Fruit fly (Drosophila melanogaster) whole organism, embryonic: Measurements from ENCODE around the gene Mob3.
A peak's percentile ranks its signal among the peaks of the same experiment; 100 is the strongest.

Experiments used
- CG10431 ChIP-seq: fragments of 200-800 bp; sonication (Bioruptor generic); optimal IDR thresholded peaks from 3 replicates; lab custom pipeline; 2018; ENCODE audit warnings: missing biosample characterization, mild to moderate bottlenecking, missing genetic modification characterization
- CG11723 ChIP-seq: fragments of 200-800 bp; sonication (Bioruptor generic); optimal IDR thresholded peaks from 2 replicates; lab custom pipeline; 2017; ENCODE audit warnings: missing biosample characterization, mild to moderate bottlenecking, missing genetic modification characterization
- CG12071 ChIP-seq: fragments of 200-800 bp; sonication (Bioruptor generic); optimal IDR thresholded peaks from 3 replicates; lab custom pipeline; 2018; ENCODE audit warnings: missing biosample characterization, mild to moderate bottlenecking, missing genetic modification characterization
- CG14050 ChIP-seq: fragments of 200-800 bp; sonication (Bioruptor generic); IDR thresholded peaks from 3 replicates; pipeline ENCODE4 v1.3.6; 2022; ENCODE audit warnings: missing biosample characterization, missing genetic modification characterization
- CG14441 ChIP-seq: fragments of 200-800 bp; sonication (Bioruptor generic); IDR thresholded peaks from 2 replicates; pipeline ENCODE4 v1.3.6; 2022; ENCODE audit warnings: missing biosample characterization, missing genetic modification characterization
- CG14860 ChIP-seq: fragments of 200-800 bp; sonication (Bioruptor generic); IDR thresholded peaks from 3 replicates; pipeline ENCODE4 v1.3.6; 2022; ENCODE audit warnings: missing biosample characterization, missing genetic modification characterization; ENCODE audit not compliant: partially characterized antibody
- CG17186 ChIP-seq: fragments of 200-800 bp; sonication (Bioruptor generic); optimal IDR thresholded peaks from 3 replicates; lab custom pipeline; 2017; ENCODE audit warnings: missing biosample characterization, missing genetic modification reagents, missing genetic modification characterization
- CG17802 ChIP-seq: fragments of 200-800 bp; sonication (Bioruptor generic); optimal IDR thresholded peaks from 2 replicates; lab custom pipeline; 2018; ENCODE audit warnings: missing biosample characterization, mild to moderate bottlenecking, missing genetic modification characterization, moderate library complexity
- CG2199 ChIP-seq: fragments of 200-800 bp; sonication (Bioruptor generic); IDR thresholded peaks from 3 replicates; pipeline ENCODE4 v1.3.6; 2022; ENCODE audit warnings: missing biosample characterization, missing genetic modification characterization
- CG4730 ChIP-seq: fragments of 200-800 bp; sonication (Bioruptor generic); IDR thresholded peaks from 2 replicates; pipeline ENCODE4 v1.3.6; 2022; ENCODE audit warnings: missing biosample characterization, missing genetic modification characterization
- CG4820 ChIP-seq: fragments of 200-800 bp; sonication (Bioruptor generic); optimal IDR thresholded peaks from 3 replicates; lab custom pipeline; 2016; ENCODE audit warnings: missing biosample characterization, missing genetic modification characterization
- CG5180 ChIP-seq: fragments of 200-800 bp; sonication (Bioruptor generic); optimal IDR thresholded peaks from 3 replicates; lab custom pipeline; 2017; ENCODE audit warnings: missing biosample characterization, missing genetic modification characterization, mild to moderate bottlenecking, moderate library complexity, missing genetic modification reagents
- CG6765 ChIP-seq: fragments of 200-800 bp; sonication (Bioruptor generic); optimal IDR thresholded peaks from 3 replicates; lab custom pipeline; 2017; ENCODE audit warnings: missing biosample characterization, mild to moderate bottlenecking, missing genetic modification characterization
- CG6813 ChIP-seq: fragments of 200-800 bp; sonication (Bioruptor generic); optimal IDR thresholded peaks from 2 replicates; lab custom pipeline; 2017; ENCODE audit warnings: missing biosample characterization, missing genetic modification characterization, mild to moderate bottlenecking, moderate library complexity, missing genetic modification reagents
- CG8290 ChIP-seq, 3 experiments: fragments of 200-800 bp; sonication (Bioruptor generic); optimal IDR thresholded peaks; 2 replicates each; lab custom pipeline; 2016 to 2019; ENCODE audit warnings: missing biosample characterization in 3 of 3, missing genetic modification characterization in 3 of 3, mild to moderate bottlenecking in 2 of 3, moderate library complexity in 1 of 3
- CG9817 ChIP-seq: fragments of 200-800 bp; sonication (Bioruptor generic); optimal IDR thresholded peaks from 2 replicates; lab custom pipeline; 2018; ENCODE audit warnings: missing biosample characterization, mild to moderate bottlenecking, missing genetic modification characterization, moderate library complexity
- Dref ChIP-seq: fragments of 200-800 bp; sonication (Bioruptor generic); IDR thresholded peaks from 2 replicates; pipeline ENCODE4 v1.3.6; 2022; ENCODE audit warnings: missing biosample characterization, missing genetic modification characterization
- E2f2 ChIP-seq: fragments of 200-800 bp; sonication (Bioruptor generic); IDR thresholded peaks from 2 replicates; pipeline ENCODE4 v1.3.6; 2022; ENCODE audit warnings: missing biosample characterization, missing genetic modification characterization
- Ets97D ChIP-seq: fragments of 200-800 bp; sonication (Bioruptor generic); optimal IDR thresholded peaks from 3 replicates; lab custom pipeline; 2016; ENCODE audit warnings: missing biosample characterization, missing genetic modification characterization
- Fer1 ChIP-seq: fragments of 200-800 bp; sonication (Bioruptor generic); optimal IDR thresholded peaks from 2 replicates; lab custom pipeline; 2017; ENCODE audit warnings: missing biosample characterization, mild to moderate bottlenecking, missing genetic modification characterization
- H15 ChIP-seq: fragments of 200-800 bp; sonication (Bioruptor generic); IDR thresholded peaks from 3 replicates; pipeline ENCODE4 v1.3.6; 2022; ENCODE audit warnings: missing biosample characterization, missing genetic modification characterization
- Hmx ChIP-seq: fragments of 200-800 bp; sonication (Bioruptor generic); optimal IDR thresholded peaks from 2 replicates; lab custom pipeline; 2016; ENCODE audit warnings: missing biosample characterization, missing genetic modification characterization
- Lhr ChIP-seq: fragments of 200-800 bp; sonication (Bioruptor generic); optimal IDR thresholded peaks from 3 replicates; lab custom pipeline; 2017; ENCODE audit warnings: mild to moderate bottlenecking, missing biosample characterization, missing genetic modification reagents, missing genetic modification characterization
- MBD-R2 ChIP-seq: fragments of 200-800 bp; sonication (Bioruptor generic); IDR thresholded peaks from 2 replicates; pipeline ENCODE4 v1.3.6; 2022; ENCODE audit warnings: missing biosample characterization, missing genetic modification characterization
- MESR4 ChIP-seq: fragments of 200-800 bp; sonication (Bioruptor generic); optimal IDR thresholded peaks from 2 replicates; lab custom pipeline; 2018; ENCODE audit warnings: missing biosample characterization, mild to moderate bottlenecking, missing genetic modification characterization, moderate library complexity
- NFAT ChIP-seq: fragments of 200-800 bp; sonication (Bioruptor generic); IDR thresholded peaks from 2 replicates; pipeline ENCODE4 v1.3.6; 2022; ENCODE audit warnings: missing biosample characterization, missing genetic modification characterization
- Pdp1 ChIP-seq, 2 experiments: fragments of 200-800 bp; sonication (Bioruptor generic); optimal IDR thresholded peaks; 3 replicates each; lab custom pipeline; 2016; ENCODE audit warnings: missing biosample characterization in 2 of 2, missing genetic modification characterization in 2 of 2, mild to moderate bottlenecking in 1 of 2, moderate library complexity in 1 of 2
- Sin3A ChIP-seq: fragments of >200 bp; optimal IDR thresholded peaks from 2 replicates; lab custom pipeline; 2018
- bowl ChIP-seq: fragments of 200-800 bp; sonication (Bioruptor generic); IDR thresholded peaks from 2 replicates; pipeline ENCODE4 v1.3.6; 2022; ENCODE audit warnings: missing biosample characterization, missing genetic modification characterization
- cg ChIP-seq: fragments of 200-800 bp; sonication (Bioruptor generic); optimal IDR thresholded peaks from 3 replicates; lab custom pipeline; 2019; ENCODE audit warnings: missing biosample characterization, mild to moderate bottlenecking, missing genetic modification characterization, moderate library complexity
- ems ChIP-seq: fragments of 200-800 bp; sonication (Bioruptor generic); optimal IDR thresholded peaks from 3 replicates; lab custom pipeline; 2016; ENCODE audit warnings: missing biosample characterization, missing genetic modification characterization
- gfzf ChIP-seq: fragments of 200-800 bp; sonication (Bioruptor generic); optimal IDR thresholded peaks from 2 replicates; lab custom pipeline; 2016; ENCODE audit warnings: missing biosample characterization, mild to moderate bottlenecking, missing genetic modification characterization, moderate library complexity
- hb ChIP-seq: fragments of 200-800 bp; sonication (Bioruptor generic); IDR thresholded peaks from 3 replicates; pipeline ENCODE4 v1.3.6; 2022; ENCODE audit warnings: missing biosample characterization, missing genetic modification characterization; ENCODE audit not compliant: partially characterized antibody
- hbn ChIP-seq: fragments of 200-800 bp; sonication (Bioruptor generic); IDR thresholded peaks from 2 replicates; pipeline ENCODE4 v1.3.6; 2022; ENCODE audit warnings: missing biosample characterization, missing genetic modification characterization; ENCODE audit not compliant: partially characterized antibody
- her ChIP-seq: fragments of 200-800 bp; sonication (Bioruptor generic); optimal IDR thresholded peaks from 2 replicates; lab custom pipeline; 2016; ENCODE audit warnings: missing biosample characterization, missing genetic modification characterization
- hkb ChIP-seq, 2 experiments: fragments of 200-800 bp in 1 of 2; fragments of >200 bp in 1 of 2; sonication (Bioruptor generic) in 1 of 2; IDR thresholded peaks in 1 of 2; optimal IDR thresholded peaks in 1 of 2; 2 replicates each; pipeline versions ENCODE4 v1.3.6 to Lab custom; 2017 to 2022; ENCODE audit warnings: missing biosample characterization in 1 of 2, missing genetic modification characterization in 1 of 2
- insv ChIP-seq, 2 experiments: fragments of 200-800 bp; sonication (Bioruptor generic); optimal IDR thresholded peaks; 3 replicates each; lab custom pipeline; 2016 to 2018; ENCODE audit warnings: missing biosample characterization in 2 of 2, missing genetic modification characterization in 2 of 2
- kay ChIP-seq: fragments of 200-800 bp; sonication (Bioruptor generic); optimal IDR thresholded peaks from 2 replicates; lab custom pipeline; 2016; ENCODE audit warnings: missing biosample characterization, missing genetic modification characterization
- lilli ChIP-seq: fragments of 200-800 bp; sonication (Bioruptor generic); optimal IDR thresholded peaks from 3 replicates; lab custom pipeline; 2016; ENCODE audit warnings: missing biosample characterization, missing genetic modification characterization
- nmo ChIP-seq: fragments of 200-800 bp; sonication (Bioruptor generic); optimal IDR thresholded peaks from 2 replicates; lab custom pipeline; 2018; ENCODE audit warnings: missing biosample characterization, mild to moderate bottlenecking, missing genetic modification characterization, moderate library complexity
- pfk ChIP-seq: fragments of 200-800 bp; sonication (Bioruptor generic); optimal IDR thresholded peaks from 2 replicates; lab custom pipeline; 2018; ENCODE audit warnings: missing biosample characterization, mild to moderate bottlenecking, missing genetic modification characterization, moderate library complexity
- pzg ChIP-seq: fragments of 200-800 bp; sonication (Bioruptor generic); optimal IDR thresholded peaks from 3 replicates; lab custom pipeline; 2018; ENCODE audit warnings: missing biosample characterization, mild to moderate bottlenecking, missing genetic modification characterization, moderate library complexity
- ro ChIP-seq: fragments of 200-800 bp; sonication (Bioruptor generic); IDR thresholded peaks from 2 replicates; pipeline ENCODE4 v1.3.6; 2022; ENCODE audit warnings: missing biosample characterization, missing genetic modification characterization
- sna ChIP-seq: fragments of 200-800 bp; sonication (Bioruptor generic); IDR thresholded peaks from 2 replicates; pipeline ENCODE4 v1.3.6; 2022; ENCODE audit warnings: missing biosample characterization, missing genetic modification characterization; ENCODE audit not compliant: partially characterized antibody
- ssp ChIP-seq: fragments of 200-800 bp; sonication (Bioruptor generic); IDR thresholded peaks from 2 replicates; pipeline ENCODE4 v1.3.6; 2022; ENCODE audit warnings: missing biosample characterization, missing genetic modification characterization
- stwl ChIP-seq: fragments of 200-800 bp; sonication (Bioruptor generic); optimal IDR thresholded peaks from 3 replicates; lab custom pipeline; 2018; ENCODE audit warnings: missing biosample characterization, mild to moderate bottlenecking, missing genetic modification characterization, moderate library complexity
- sug ChIP-seq: fragments of 200-800 bp; optimal IDR thresholded peaks from 2 replicates; lab custom pipeline; 2019; ENCODE audit warnings: missing biosample characterization, mild to moderate bottlenecking, missing genetic modification characterization, moderate library complexity
- trem ChIP-seq: fragments of 200-800 bp; optimal IDR thresholded peaks from 3 replicates; lab custom pipeline; 2019; ENCODE audit warnings: missing biosample characterization, mild to moderate bottlenecking, missing genetic modification characterization, moderate library complexity
- ttk ChIP-seq: fragments of 200-800 bp; sonication (Bioruptor generic); IDR thresholded peaks from 2 replicates; pipeline ENCODE4 v2.1.2; 2022; ENCODE audit warnings: missing biosample characterization, missing genetic modification characterization
- unc-4 ChIP-seq: fragments of 200-800 bp; sonication (Bioruptor generic); IDR thresholded peaks from 2 replicates; pipeline ENCODE4 v1.3.6; 2022; ENCODE audit warnings: missing biosample characterization, missing genetic modification characterization; ENCODE audit not compliant: partially characterized antibody

Gene Mob3

DNA sequence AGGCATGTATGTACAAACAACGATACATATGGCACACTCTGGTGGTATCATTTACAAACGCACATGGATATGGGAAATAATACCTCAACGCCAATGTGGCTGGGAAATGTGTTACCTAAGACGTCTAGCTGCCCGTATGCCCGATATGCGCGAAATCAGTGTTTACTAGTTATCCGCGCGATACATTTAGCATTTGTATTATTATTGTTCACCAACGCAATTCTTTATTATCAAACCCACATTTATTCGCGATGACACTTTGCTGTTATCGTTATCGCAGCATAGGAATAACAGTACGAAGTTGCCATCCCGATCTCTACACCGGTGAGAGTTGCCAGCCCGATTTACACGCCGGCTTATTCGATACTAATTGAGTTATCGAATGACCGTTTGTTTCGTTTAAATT lies 18.3 kb upstream of the Mob3 start, which contains the start of gene chico (continued):
- TF ChIP-seq cg (GFP tag; lab: Kevin White, UChicago), result peak; percentile 15
- peak; percentile 83 for TF ChIP-seq Ets97D (GFP tag; lab: Kevin White, UChicago)
- peak; percentile 42 for TF ChIP-seq her (GFP tag; lab: Kevin White, UChicago)
- TF ChIP-seq Fer1 (GFP tag; lab: Kevin White, UChicago), result peak; percentile 27
- no peak for TF ChIP-seq CG11723
- TF ChIP-seq CG6765 (GFP tag; lab: Kevin White, UChicago), result no peak
- peak; percentile 80 for TF ChIP-seq trem (tag; lab: Kevin White, UChicago)
- TF ChIP-seq Sin3A (lab: Kevin White, UChicago), result peak; percentile 17
- TF ChIP-seq gfzf (GFP tag; lab: Kevin White, UChicago), result peak; percentile 38
- TF ChIP-seq NFAT (GFP tag; lab: Robert Waterston, UW), result no peak
- no peak for TF ChIP-seq CG8290 (GFP tag; optimal IDR thresholded peaks at IDR 0.05; lab: Kevin White, UChicago)
- TF ChIP-seq CG8290 (tag; optimal IDR thresholded peaks at IDR 0.05; lab: Kevin White, UChicago), result no peak
- TF ChIP-seq sna (GFP tag; lab: Robert Waterston, UW), result no peak; the same call in 1 of the 2 replicates
- no peak for TF ChIP-seq CG12071 (GFP tag; lab: Kevin White, UChicago)
- TF ChIP-seq pzg, result peak; percentile 97
- TF ChIP-seq kay (GFP tag; lab: Kevin White, UChicago), result no peak
- no peak for TF ChIP-seq ttk (GFP tag; lab: Robert Waterston, UW)
- peak; percentile 74 for TF ChIP-seq E2f2
- no peak for TF ChIP-seq CG9817 (tag; lab: Kevin White, UChicago)
- no peak for TF ChIP-seq CG6813 (GFP tag; lab: Kevin White, UChicago)
- TF ChIP-seq pfk (GFP tag; lab: Kevin White, UChicago), result peak; percentile 68
- TF ChIP-seq sug (tag; lab: Kevin White, UChicago), result peak; percentile 50
- no peak for TF ChIP-seq hb (GFP tag; lab: Robert Waterston, UW)
- peak; percentile 68 for TF ChIP-seq CG14860
- no peak for TF ChIP-seq CG2199 (GFP tag; lab: Robert Waterston, UW)
- no peak for TF ChIP-seq CG10431 (GFP tag; lab: Kevin White, UChicago)
- peak; percentile 98 for TF ChIP-seq Dref (GFP tag; lab: Robert Waterston, UW)
- no peak for TF ChIP-seq CG5180
- TF ChIP-seq ems, result no peak
- TF ChIP-seq H15, result no peak
- no peak for TF ChIP-seq CG14050 (GFP tag; lab: Robert Waterston, UW)
- no peak for TF ChIP-seq ssp (GFP tag; lab: Robert Waterston, UW)
- TF ChIP-seq Hmx, result no peak
- no peak for TF ChIP-seq ro (GFP tag; lab: Robert Waterston, UW)
- no peak for TF ChIP-seq CG17802 (tag; lab: Kevin White, UChicago)
- TF ChIP-seq nmo, result peak; percentile 63
- peak; percentile 56 for TF ChIP-seq MBD-R2 (GFP tag; lab: Robert Waterston, UW)
- peak; percentile 52 for TF ChIP-seq hbn (GFP tag; lab: Robert Waterston, UW)
- TF ChIP-seq CG17186 (GFP tag; lab: Kevin White, UChicago), result peak; percentile 17
- TF ChIP-seq Pdp1 (GFP tag; optimal IDR thresholded peaks at IDR 0.05; lab: Kevin White, UChicago), result peak in 1 of 2 experiments; percentile 72
- TF ChIP-seq bowl (GFP tag; lab: Robert Waterston, UW), result no peak
- TF ChIP-seq lilli (GFP tag; lab: Kevin White, UChicago), result peak; percentile 38
- peak; percentile 97 for TF ChIP-seq stwl
- TF ChIP-seq hkb (optimal IDR thresholded peaks at IDR 0.05; lab: Kevin White, UChicago), result no peak
- TF ChIP-seq hkb (GFP tag; IDR thresholded peaks at IDR 0.05; lab: Robert Waterston, UW), result no peak
- no peak for TF ChIP-seq CG4730 (GFP tag; lab: Robert Waterston, UW)
- TF ChIP-seq unc-4, result peak; percentile 62
- peak; percentile 79 for TF ChIP-seq MESR4 (GFP tag; lab: Kevin White, UChicago)
- no peak for TF ChIP-seq insv (GFP tag; optimal IDR thresholded peaks at IDR 0.05; lab: Kevin White, UChicago)
- TF ChIP-seq Lhr (GFP tag; lab: Kevin White, UChicago), result peak; percentile 64
- TF ChIP-seq CG4820 (GFP tag; lab: Kevin White, UChicago), result no peak
- no peak for TF ChIP-seq CG14441 (GFP tag; lab: Robert Waterston, UW)
